Fruit fly (Drosophila melanogaster) whole organism, embryonic: ENCODE measurements around the gene CG11679.

ENCODE experiments used
- Awh ChIP-seq: fragments of 200-800 bp; sonication (Bioruptor generic); IDR thresholded peaks from 2 replicates; pipeline ENCODE4, ENCODE4 v1.3.6; 2022; ENCODE audit warnings: missing biosample characterization, missing genetic modification characterization
- CG10147 ChIP-seq: fragments of 200-800 bp; sonication (Bioruptor generic); optimal IDR thresholded peaks from 2 replicates; lab custom pipeline; 2019; ENCODE audit warnings: missing biosample characterization, mild to moderate bottlenecking, missing genetic modification characterization, moderate library complexity
- CG10209 ChIP-seq: fragments of 200-800 bp; sonication (Bioruptor generic); optimal IDR thresholded peaks from 3 replicates; lab custom pipeline; 2017; ENCODE audit warnings: missing biosample characterization, mild to moderate bottlenecking, missing genetic modification characterization, missing genetic modification reagents
- CG10654 ChIP-seq: fragments of 200-800 bp; sonication (Bioruptor generic); optimal IDR thresholded peaks from 2 replicates; lab custom pipeline; 2016; ENCODE audit warnings: missing biosample characterization, missing genetic modification characterization
- CG11093 ChIP-seq: fragments of 200-800 bp; sonication (Bioruptor generic); IDR thresholded peaks from 3 replicates; pipeline ENCODE4 v1.3.6; 2022; ENCODE audit warnings: missing biosample characterization, missing genetic modification characterization
- CG11247 ChIP-seq: fragments of 200-800 bp; sonication (Bioruptor generic); IDR thresholded peaks from 2 replicates; pipeline ENCODE4 v1.3.6; 2022; ENCODE audit warnings: missing biosample characterization, missing genetic modification characterization
- CG1233 ChIP-seq: fragments of 200-800 bp; sonication (Bioruptor generic); optimal IDR thresholded peaks from 4 replicates; lab custom pipeline; 2018; ENCODE audit warnings: missing biosample characterization, mild to moderate bottlenecking, missing genetic modification characterization
- CG12744 ChIP-seq: fragments of 200-800 bp; sonication (Bioruptor generic); optimal IDR thresholded peaks from 2 replicates; lab custom pipeline; 2016; ENCODE audit warnings: missing biosample characterization, missing genetic modification characterization
- CG15696 ChIP-seq: fragments of 200-800 bp; sonication (Bioruptor generic); optimal IDR thresholded peaks from 2 replicates; lab custom pipeline; 2019; ENCODE audit warnings: missing biosample characterization, mild to moderate bottlenecking, missing genetic modification characterization, moderate library complexity
- CG17912 ChIP-seq: fragments of 200-800 bp; sonication (Bioruptor generic); optimal IDR thresholded peaks from 2 replicates; lab custom pipeline; 2018; ENCODE audit warnings: missing biosample characterization, mild to moderate bottlenecking, missing genetic modification characterization
- CG3281 ChIP-seq: fragments of 200-800 bp; sonication (Bioruptor generic); optimal IDR thresholded peaks from 3 replicates; lab custom pipeline; 2017; ENCODE audit warnings: missing biosample characterization, mild to moderate bottlenecking, missing genetic modification characterization
- CG33213 ChIP-seq: fragments of 200-800 bp; sonication (Bioruptor generic); optimal IDR thresholded peaks from 3 replicates; lab custom pipeline; 2016; ENCODE audit warnings: missing biosample characterization, missing genetic modification characterization
- CG34224 ChIP-seq: fragments of 200-800 bp; sonication (Bioruptor generic); IDR thresholded peaks from 3 replicates; pipeline ENCODE4 v1.3.6; 2022; ENCODE audit warnings: missing biosample characterization, missing genetic modification characterization; ENCODE audit not compliant: partially characterized antibody
- CG4707 ChIP-seq: fragments of 200-800 bp; sonication (Bioruptor generic); optimal IDR thresholded peaks from 2 replicates; lab custom pipeline; 2018; ENCODE audit warnings: missing biosample characterization, mild to moderate bottlenecking, missing genetic modification characterization, moderate library complexity
- CG4854 ChIP-seq: fragments of 200-800 bp; sonication (Bioruptor generic); optimal IDR thresholded peaks from 2 replicates; lab custom pipeline; 2016; ENCODE audit warnings: missing biosample characterization, missing genetic modification characterization, inconsistent platforms
- CG6175 ChIP-seq: fragments of 200-800 bp; sonication (Bioruptor generic); IDR thresholded peaks from 3 replicates; pipeline ENCODE4 v1.3.6; 2022; ENCODE audit warnings: missing biosample characterization, missing genetic modification characterization
- CG7963 ChIP-seq: fragments of 200-800 bp; sonication (Bioruptor generic); IDR thresholded peaks from 3 replicates; pipeline ENCODE4 v1.3.6; 2022; ENCODE audit warnings: missing biosample characterization, missing genetic modification characterization; ENCODE audit not compliant: partially characterized antibody
- CG8924 ChIP-seq: fragments of 200-800 bp; optimal IDR thresholded peaks from 3 replicates; lab custom pipeline; 2019; ENCODE audit warnings: missing biosample characterization, mild to moderate bottlenecking, missing genetic modification characterization, moderate library complexity
- CG8944 ChIP-seq: fragments of 200-800 bp; sonication (Bioruptor generic); optimal IDR thresholded peaks from 3 replicates; lab custom pipeline; 2016; ENCODE audit warnings: missing biosample characterization, missing genetic modification characterization
- Camta ChIP-seq: fragments of 200-800 bp; sonication (Bioruptor generic); optimal IDR thresholded peaks from 2 replicates; lab custom pipeline; 2016; ENCODE audit warnings: missing biosample characterization, missing genetic modification characterization
- CkIIα-i1 ChIP-seq: fragments of 200-800 bp; sonication (Bioruptor generic); IDR thresholded peaks from 2 replicates; pipeline ENCODE4 v1.3.6; 2022; ENCODE audit warnings: missing biosample characterization, missing genetic modification characterization
- Fer1 ChIP-seq: fragments of 200-800 bp; sonication (Bioruptor generic); optimal IDR thresholded peaks from 2 replicates; lab custom pipeline; 2017; ENCODE audit warnings: missing biosample characterization, mild to moderate bottlenecking, missing genetic modification characterization
- HLH54F ChIP-seq: fragments of 200-800 bp; sonication (Bioruptor generic); optimal IDR thresholded peaks from 3 replicates; lab custom pipeline; 2016; ENCODE audit warnings: missing biosample characterization, missing genetic modification characterization
- Hmr ChIP-seq: fragments of 200-800 bp; sonication (Bioruptor generic); optimal IDR thresholded peaks from 3 replicates; lab custom pipeline; 2017; ENCODE audit warnings: mild to moderate bottlenecking, missing biosample characterization, missing genetic modification reagents, missing genetic modification characterization
- MBD-R2 ChIP-seq: fragments of 200-800 bp; sonication (Bioruptor generic); IDR thresholded peaks from 2 replicates; pipeline ENCODE4 v1.3.6; 2022; ENCODE audit warnings: missing biosample characterization, missing genetic modification characterization
- Myb ChIP-seq: fragments of 200-800 bp; sonication (Bioruptor generic); optimal IDR thresholded peaks from 2 replicates; lab custom pipeline; 2016; ENCODE audit warnings: missing biosample characterization, missing genetic modification characterization
- amos ChIP-seq: fragments of 200-800 bp; sonication (Bioruptor generic); IDR thresholded peaks from 2 replicates; pipeline ENCODE4 v1.3.6; 2022; ENCODE audit warnings: missing biosample characterization, missing genetic modification characterization; ENCODE audit not compliant: partially characterized antibody
- aop ChIP-seq: fragments of 200-800 bp; sonication (Bioruptor generic); IDR thresholded peaks from 2 replicates; pipeline ENCODE4 v1.3.6; 2022; ENCODE audit warnings: missing biosample characterization, missing genetic modification characterization
- ato ChIP-seq: fragments of 200-800 bp; sonication (Bioruptor generic); IDR thresholded peaks from 2 replicates; pipeline ENCODE4 v1.3.6; 2022; ENCODE audit warnings: missing biosample characterization, missing genetic modification characterization; ENCODE audit not compliant: partially characterized antibody
- bbx ChIP-seq: fragments of 200-800 bp; sonication (Bioruptor generic); IDR thresholded peaks from 2 replicates; pipeline ENCODE4 v1.3.6; 2022; ENCODE audit warnings: missing biosample characterization, missing genetic modification characterization; ENCODE audit not compliant: partially characterized antibody
- bowl ChIP-seq: fragments of 200-800 bp; sonication (Bioruptor generic); IDR thresholded peaks from 2 replicates; pipeline ENCODE4 v1.3.6; 2022; ENCODE audit warnings: missing biosample characterization, missing genetic modification characterization
- br ChIP-seq: fragments of >200 bp; optimal IDR thresholded peaks from 2 replicates; lab custom pipeline; 2017
- cato ChIP-seq: fragments of 200-800 bp; sonication (Bioruptor generic); optimal IDR thresholded peaks from 2 replicates; lab custom pipeline; 2016; ENCODE audit warnings: missing biosample characterization, missing genetic modification characterization, borderline replicate concordance
- disco-r ChIP-seq: fragments of 200-800 bp; sonication (Bioruptor generic); optimal IDR thresholded peaks from 2 replicates; lab custom pipeline; 2016; ENCODE audit warnings: missing biosample characterization, missing genetic modification characterization
- eyg ChIP-seq: fragments of 200-800 bp; sonication (Bioruptor generic); optimal IDR thresholded peaks from 3 replicates; lab custom pipeline; 2016; ENCODE audit warnings: missing biosample characterization, missing genetic modification characterization
- gce ChIP-seq: fragments of 200-800 bp; sonication (Bioruptor generic); IDR thresholded peaks from 3 replicates; pipeline ENCODE4 v1.3.6; 2022; ENCODE audit warnings: missing biosample characterization, missing genetic modification characterization
- hb ChIP-seq: fragments of 200-800 bp; sonication (Bioruptor generic); IDR thresholded peaks from 3 replicates; pipeline ENCODE4 v1.3.6; 2022; ENCODE audit warnings: missing biosample characterization, missing genetic modification characterization; ENCODE audit not compliant: partially characterized antibody
- her ChIP-seq: fragments of 200-800 bp; sonication (Bioruptor generic); optimal IDR thresholded peaks from 2 replicates; lab custom pipeline; 2016; ENCODE audit warnings: missing biosample characterization, missing genetic modification characterization
- hth ChIP-seq: fragments of >200 bp; optimal IDR thresholded peaks from 2 replicates; lab custom pipeline; 2017; ENCODE audit warnings: inconsistent platforms
- kah ChIP-seq: fragments of 200-800 bp; sonication (Bioruptor generic); optimal IDR thresholded peaks from 2 replicates; lab custom pipeline; 2018; ENCODE audit warnings: missing biosample characterization, mild to moderate bottlenecking, missing genetic modification characterization
- kay ChIP-seq: fragments of 200-800 bp; sonication (Bioruptor generic); optimal IDR thresholded peaks from 2 replicates; lab custom pipeline; 2016; ENCODE audit warnings: missing biosample characterization, missing genetic modification characterization
- knrl ChIP-seq: fragments of 200-800 bp; sonication (Bioruptor generic); IDR thresholded peaks from 3 replicates; pipeline ENCODE4 v1.3.6; 2022; ENCODE audit warnings: missing biosample characterization, missing genetic modification characterization; ENCODE audit not compliant: partially characterized antibody
- lab ChIP-seq: fragments of 200-800 bp; sonication (Bioruptor generic); optimal IDR thresholded peaks from 3 replicates; lab custom pipeline; 2017; ENCODE audit warnings: missing biosample characterization, missing genetic modification characterization, mild to moderate bottlenecking, moderate library complexity, missing genetic modification reagents
- pfk ChIP-seq: fragments of 200-800 bp; sonication (Bioruptor generic); optimal IDR thresholded peaks from 2 replicates; lab custom pipeline; 2018; ENCODE audit warnings: missing biosample characterization, mild to moderate bottlenecking, missing genetic modification characterization, moderate library complexity
- sens-2 ChIP-seq: fragments of 200-800 bp; sonication (Bioruptor generic); IDR thresholded peaks from 2 replicates; pipeline ENCODE4 v1.3.6; 2022; ENCODE audit warnings: missing biosample characterization, missing genetic modification characterization
- sqz ChIP-seq: fragments of 200-800 bp; sonication (Bioruptor generic); optimal IDR thresholded peaks from 3 replicates; lab custom pipeline; 2018; ENCODE audit warnings: missing biosample characterization, mild to moderate bottlenecking, missing genetic modification characterization
- ssp ChIP-seq: fragments of 200-800 bp; sonication (Bioruptor generic); IDR thresholded peaks from 2 replicates; pipeline ENCODE4 v1.3.6; 2022; ENCODE audit warnings: missing biosample characterization, missing genetic modification characterization
- trh ChIP-seq: fragments of 200-800 bp; sonication (Bioruptor generic); optimal IDR thresholded peaks from 2 replicates; lab custom pipeline; 2016; ENCODE audit warnings: missing biosample characterization, missing genetic modification characterization
- ttk ChIP-seq: fragments of 200-800 bp; sonication (Bioruptor generic); IDR thresholded peaks from 2 replicates; pipeline ENCODE4 v2.1.2; 2022; ENCODE audit warnings: missing biosample characterization, missing genetic modification characterization
- unpg ChIP-seq: fragments of 200-800 bp; sonication (Bioruptor generic); optimal IDR thresholded peaks from 3 replicates; lab custom pipeline; 2018; ENCODE audit warnings: missing biosample characterization, mild to moderate bottlenecking, missing genetic modification characterization, moderate library complexity
- zfh2 ChIP-seq: fragments of 200-800 bp; sonication (Bioruptor generic); optimal IDR thresholded peaks from 2 replicates; lab custom pipeline; 2016; ENCODE audit warnings: missing biosample characterization, missing genetic modification characterization

CG11679 gene

DNA sequence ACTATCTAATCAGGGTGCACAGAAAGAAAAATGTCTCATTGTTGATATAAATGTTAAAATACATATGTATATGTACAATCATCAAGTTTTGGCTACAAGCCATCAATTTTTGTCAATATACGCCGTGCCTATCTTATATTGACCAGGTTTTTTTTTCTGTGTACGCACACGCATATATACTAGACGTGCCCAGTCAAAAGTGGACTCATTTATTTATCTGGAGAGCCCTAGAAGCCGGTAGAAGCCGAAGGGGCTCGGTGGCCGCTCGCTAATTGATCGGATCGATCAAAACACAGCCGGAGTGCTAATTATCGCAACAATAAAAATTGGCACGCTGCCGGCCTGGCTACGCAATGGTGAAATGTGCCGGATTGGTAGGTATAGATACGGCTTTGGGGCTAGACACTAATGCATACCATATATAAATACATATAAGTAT lies 1.6 kb upstream of the CG11679 start (continued):
- TF ChIP-seq CG7963 (GFP tag; lab: Robert Waterston, UW) (no peak), MBD-R2 (peak; percentile 60; the same call in 1 of the 2 replicates), Camta (GFP tag; lab: Kevin White, UChicago) (peak; percentile 20), hb (GFP tag; lab: Robert Waterston, UW) (no peak), Hmr (GFP tag; lab: Kevin White, UChicago) (peak; percentile 89), CG10654 (GFP tag; lab: Kevin White, UChicago) (peak; percentile 31), CG8924 (peak; percentile 57), bbx (no peak), Fer1 (GFP tag; lab: Kevin White, UChicago) (peak; percentile 85), bowl (GFP tag; lab: Robert Waterston, UW) (no peak; the same call in 1 of the 2 replicates), CG1233 (GFP tag; lab: Kevin White, UChicago) (peak; percentile 46), kay (peak; percentile 68), hth (lab: Kevin White, UChicago) (no peak), zfh2 (GFP tag; lab: Kevin White, UChicago) (peak; percentile 58), amos (GFP tag; lab: Robert Waterston, UW) (0 out of 2 replicates have a peak, but pooled peaks have one; percentile 4), Myb (GFP tag; lab: Kevin White, UChicago) (peak; percentile 16), ato (GFP tag; lab: Robert Waterston, UW) (no peak), aop (GFP tag; lab: Robert Waterston, UW) (no peak), CG4854 (peak; percentile 27), CG12744 (peak; percentile 51), Awh (GFP tag; lab: Robert Waterston, UW) (peak; percentile 63), disco-r (GFP tag; lab: Kevin White, UChicago) (no peak), eyg (no peak), CG10147 (GFP tag; lab: Kevin White, UChicago) (peak; percentile 70), CG11247 (peak; percentile 64), CG11093 (no peak), CG15696 (tag; lab: Kevin White, UChicago) (no peak), CG6175 (peak; percentile 67; the same call in 2 of the 3 replicates), CG4707 (peak; percentile 14), CG34224 (GFP tag; lab: Robert Waterston, UW) (no peak), pfk (GFP tag; lab: Kevin White, UChicago) (no peak), lab (GFP tag; lab: Kevin White, UChicago) (peak; percentile 90), cato (GFP tag; lab: Kevin White, UChicago) (peak; percentile 29), kah (GFP tag; lab: Kevin White, UChicago) (peak; percentile 23), knrl (GFP tag; lab: Robert Waterston, UW) (no peak), CG17912 (GFP tag; lab: Kevin White, UChicago) (no peak), sens-2 (GFP tag; lab: Robert Waterston, UW) (peak; percentile 40; the same call in 1 of the 2 replicates), HLH54F (peak; percentile 62), ttk (GFP tag; lab: Robert Waterston, UW) (peak; percentile 55), unpg (GFP tag; lab: Kevin White, UChicago) (peak; percentile 77), CG3281 (GFP tag; lab: Kevin White, UChicago) (peak; percentile 78), CG33213 (GFP tag; lab: Kevin White, UChicago) (peak; percentile 28), CG8944 (GFP tag; lab: Kevin White, UChicago) (peak; percentile 75), her (peak; percentile 47), ssp (GFP tag; lab: Robert Waterston, UW) (peak; percentile 47), br (no peak), gce (GFP tag; lab: Robert Waterston, UW) (no peak), trh (GFP tag; lab: Kevin White, UChicago) (peak; percentile 23), sqz (GFP tag; lab: Kevin White, UChicago) (no peak), CkIIα-i1 (GFP tag; lab: Robert Waterston, UW) (no peak), CG10209 (GFP tag; lab: Kevin White, UChicago) (peak; percentile 70)
